Worm (Caenorhabditis elegans) whole organism, midembryonic: Measurements from ENCODE around the gene srab-8.

Experiments
- T22C8.4 ChIP-seq: fragments of 200-800 bp; sonication (Bioruptor generic); IDR thresholded peaks from 2 replicates; pipeline ENCODE4 v1.3.6; 2022; ENCODE audit warnings: missing genetic modification characterization, missing compliant biosample characterization
- cog-1 ChIP-seq: sonication (generic microtip); optimal IDR thresholded peaks from 2 replicates; lab custom pipeline; 2016; ENCODE audit warnings: missing genetic modification characterization, missing compliant biosample characterization
- klf-2 ChIP-seq: fragments of 200-800 bp; sonication (Bioruptor generic); conservative IDR thresholded peaks from 2 replicates; pipeline ENCODE4 v1.3.6; 2022; ENCODE audit warnings: missing genetic modification reagents, missing genetic modification characterization, missing compliant biosample characterization
- ref-1 ChIP-seq: fragments of 200-800 bp; sonication (Bioruptor generic); conservative IDR thresholded peaks from 2 replicates; pipeline ENCODE4 v1.3.6; 2022; ENCODE audit warnings: missing genetic modification reagents, missing genetic modification characterization, missing compliant biosample characterization
- ztf-29 ChIP-seq: fragments of 200-800 bp; sonication (Bioruptor generic); IDR thresholded peaks from 2 replicates; pipeline ENCODE4 v1.3.6; 2022; ENCODE audit warnings: missing genetic modification reagents, missing genetic modification characterization, missing compliant biosample characterization

DNA sequence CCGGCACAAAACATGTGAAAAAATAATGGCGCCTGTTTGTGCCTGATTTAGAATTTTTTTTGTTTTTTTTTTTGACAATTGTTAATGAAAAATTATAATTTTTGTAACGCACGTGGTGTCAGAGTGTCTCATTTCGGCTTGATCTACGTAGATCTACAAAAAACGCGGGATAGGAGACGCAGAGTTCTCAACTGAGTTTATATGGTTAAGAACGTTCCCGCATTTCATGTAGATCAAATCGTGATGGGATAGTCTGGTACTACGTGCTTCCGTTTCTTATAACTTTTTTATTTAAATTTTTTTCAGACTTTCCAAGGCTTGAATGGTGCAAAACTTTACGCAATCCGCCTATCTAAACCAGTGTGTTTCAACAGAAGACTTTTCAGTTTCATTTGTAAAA lies 47.5 kb upstream of the srab-8 start, which contains the start of gene tat-6:
- TF ChIP-seq cog-1 (tag; lab: Kevin White, UChicago), result no peak
- TF ChIP-seq ztf-29 (GFP tag; lab: Robert Waterston, UW), result no peak
- TF ChIP-seq klf-2, result no peak
- TF ChIP-seq ref-1 (GFP tag; lab: Robert Waterston, UW), result no peak
- TF ChIP-seq T22C8.4 (GFP tag; lab: Robert Waterston, UW), result no peak
